Fruit fly (Drosophila melanogaster): ENCODE measurements around the gene CG11069.
A peak's percentile ranks its signal among the peaks of the same experiment; 100 is the strongest.

Gene CG11069

DNA sequence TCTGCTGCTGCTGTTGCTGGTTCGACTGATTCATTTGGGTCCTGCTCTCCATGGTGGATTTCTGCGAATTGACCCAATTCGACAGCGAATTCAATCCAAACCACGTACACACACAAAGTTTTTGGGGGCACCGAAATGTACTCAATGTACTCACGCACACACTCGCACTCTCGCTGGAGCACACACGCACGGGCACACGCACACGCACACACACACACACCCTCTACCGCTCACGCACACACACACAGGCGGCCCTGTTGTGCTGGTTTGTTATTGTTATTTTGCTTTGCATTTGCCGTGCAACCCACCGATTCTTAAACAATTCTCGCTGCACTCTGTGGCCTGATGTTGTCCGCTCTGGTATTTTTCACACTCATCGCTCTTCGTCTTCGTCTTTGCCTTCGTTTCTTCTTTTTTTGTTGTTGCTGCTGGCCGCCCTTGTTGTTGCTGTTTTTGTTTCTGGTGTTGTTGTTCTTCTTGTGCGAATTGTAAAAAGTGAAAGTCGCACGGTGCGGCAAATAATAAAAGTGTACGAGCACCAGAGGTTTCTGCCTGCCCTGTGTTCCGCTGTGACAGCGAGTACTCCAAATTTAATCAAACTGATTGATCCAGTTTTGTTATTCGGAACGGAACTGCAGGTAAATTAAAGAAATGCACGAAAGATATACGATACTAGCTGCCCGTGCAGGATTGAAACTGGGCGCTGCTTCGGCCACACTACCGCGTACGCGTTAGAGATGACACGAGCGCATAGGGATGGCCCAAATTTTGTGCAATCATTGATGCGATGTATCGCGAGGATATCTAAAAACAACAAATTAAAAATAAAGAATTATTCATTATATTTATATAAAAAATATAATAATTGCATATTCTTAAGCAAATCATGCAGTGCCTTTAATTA, 18.4 kb upstream of the CG11069 start, which contains the start of gene CG3744 (continued):
- TF ChIP-seq hkb (optimal IDR thresholded peaks at IDR 0.05): no peak
- peak; percentile 89 for TF ChIP-seq hkb (GFP tag; IDR thresholded peaks at IDR 0.05)
- TF ChIP-seq CG11560 (tag; IDR thresholded peaks at IDR 0.05): peak; percentile 72
- TF ChIP-seq CG9727 (GFP tag; optimal IDR thresholded peaks at IDR 0.05): peak; percentile 88
- peak; percentile 46 for TF ChIP-seq Doc2 (GFP tag; IDR thresholded peaks at IDR 0.05)
- peak; percentile 95 for TF ChIP-seq bbx (GFP tag; IDR thresholded peaks at IDR 0.05; ENCODE audit: partially characterized antibody)
- peak; percentile 87 for TF ChIP-seq CG17612 (GFP tag; IDR thresholded peaks at IDR 0.05)
- peak; percentile 94 for TF ChIP-seq so (GFP tag; IDR thresholded peaks at IDR 0.05)
- peak; percentile 62 for TF ChIP-seq jing (GFP tag; optimal IDR thresholded peaks at IDR 0.05)
- peak; percentile 84 for TF ChIP-seq Nf-YC (tag; optimal IDR thresholded peaks at IDR 0.05)
- peak; percentile 85 for TF ChIP-seq Usf (GFP tag; optimal IDR thresholded peaks at IDR 0.05)
- TF ChIP-seq CG10321 (GFP tag; IDR thresholded peaks at IDR 0.05): peak; percentile 77
- no peak for TF ChIP-seq D (optimal IDR thresholded peaks at IDR 0.05)
- peak; percentile 76 for TF ChIP-seq D (GFP tag; optimal IDR thresholded peaks at IDR 0.05)
- TF ChIP-seq grn (GFP tag; optimal IDR thresholded peaks at IDR 0.05): peak; percentile 0
- TF ChIP-seq Hr78 (GFP tag; optimal IDR thresholded peaks at IDR 0.05): no peak
- TF ChIP-seq CG8290 (GFP tag; optimal IDR thresholded peaks at IDR 0.05): peak; percentile 83
- peak in 1 of 2 experiments; percentile 17 for TF ChIP-seq CG8290 (tag; optimal IDR thresholded peaks at IDR 0.05)
- peak; percentile 34; the same call in 1 of the 2 replicates for TF ChIP-seq dan (GFP tag; IDR thresholded peaks at IDR 0.05)
- TF ChIP-seq CG9609 (GFP tag; optimal IDR thresholded peaks at IDR 0.05): peak; percentile 77
- peak; percentile 77 for TF ChIP-seq CG12104 (GFP tag; optimal IDR thresholded peaks at IDR 0.05)
- TF ChIP-seq CG16815 (GFP tag; optimal IDR thresholded peaks at IDR 0.05): peak; percentile 86
- TF ChIP-seq pros (GFP tag; optimal IDR thresholded peaks at IDR 0.05): no peak
- TF ChIP-seq CG7786 (GFP tag; optimal IDR thresholded peaks at IDR 0.05): peak; percentile 73
- TF ChIP-seq gsb-n (tag; optimal IDR thresholded peaks at IDR 0.05): peak; percentile 78
- TF ChIP-seq CG10274 (GFP tag; optimal IDR thresholded peaks at IDR 0.05): peak; percentile 57
- TF ChIP-seq ERR (GFP tag; optimal IDR thresholded peaks at IDR 0.05): peak; percentile 61
- TF ChIP-seq btn (GFP tag; optimal IDR thresholded peaks at IDR 0.05): no peak
- TF ChIP-seq Eip74EF (GFP tag; optimal IDR thresholded peaks at IDR 0.05): peak in 1 of 2 experiments; percentile 65
- peak; percentile 87 for TF ChIP-seq CG31224 (GFP tag; IDR thresholded peaks at IDR 0.05)
- peak; percentile 38; the same call in 1 of the 3 replicates for TF ChIP-seq z (GFP tag; IDR thresholded peaks at IDR 0.05)
- peak; percentile 96 for TF ChIP-seq zfh1 (GFP tag; IDR thresholded peaks at IDR 0.05)
- TF ChIP-seq CG9215 (GFP tag; IDR thresholded peaks at IDR 0.05): peak; percentile 92
- TF ChIP-seq pfk (GFP tag; optimal IDR thresholded peaks at IDR 0.05): peak; percentile 56
- TF ChIP-seq Lhr (GFP tag; optimal IDR thresholded peaks at IDR 0.05): peak; percentile 92
- TF ChIP-seq CG12769 (tag; optimal IDR thresholded peaks at IDR 0.05): no peak
- TF ChIP-seq CG15696 (tag; optimal IDR thresholded peaks at IDR 0.05): peak; percentile 91
- peak; percentile 80 for TF ChIP-seq D19A (tag; optimal IDR thresholded peaks at IDR 0.05)
- peak; percentile 89 for TF ChIP-seq CG13775 (GFP tag; optimal IDR thresholded peaks at IDR 0.05)
- TF ChIP-seq CG13123 (GFP tag; optimal IDR thresholded peaks at IDR 0.05): peak; percentile 88
- peak; percentile 93 for TF ChIP-seq H15 (GFP tag; IDR thresholded peaks at IDR 0.05)
- peak; percentile 94 for TF ChIP-seq H2.0 (GFP tag; IDR thresholded peaks at IDR 0.05)
- peak; percentile 89 for TF ChIP-seq Nf-YA (GFP tag; IDR thresholded peaks at IDR 0.05)
- peak; percentile 79 for TF ChIP-seq CG10462 (GFP tag; optimal IDR thresholded peaks at IDR 0.05)
- peak; percentile 64 for TF ChIP-seq CG8089 (GFP tag; optimal IDR thresholded peaks at IDR 0.05)
- peak; percentile 45 for TF ChIP-seq CG17802 (tag; optimal IDR thresholded peaks at IDR 0.05)
- TF ChIP-seq CG11723 (GFP tag; optimal IDR thresholded peaks at IDR 0.05): peak; percentile 77
- peak; percentile 69 for TF ChIP-seq kay (GFP tag; optimal IDR thresholded peaks at IDR 0.05)
- TF ChIP-seq amos (GFP tag; IDR thresholded peaks at IDR 0.05; ENCODE audit: partially characterized antibody): peak; percentile 94
